Worm (Caenorhabditis elegans): ENCODE measurements around the gene daf-15.

The daf-15 gene

ce11 chrIV:9341591-9341990, 44.4 kb upstream of the daf-15 start, which contains the start of gene vps-26:
Gene vps-26, minus strand, starts transcription at chrIV:9341790.
- TF ChIP-seq ZK546.5 (tag; optimal IDR thresholded peaks at IDR 0.05) (no peak), lsy-2 (tag; optimal IDR thresholded peaks at IDR 0.05) (peak in 1 of 2 experiments; percentile 49), nhr-129 (tag; optimal IDR thresholded peaks at IDR 0.05) (peak; percentile 40), nhr-11 (tag; optimal IDR thresholded peaks at IDR 0.05) (no peak), mdl-1 (tag; optimal IDR thresholded peaks at IDR 0.05) (no peak), C34F6.9 (tag; optimal IDR thresholded peaks at IDR 0.05) (peak; percentile 48), unc-55 (GFP tag; optimal IDR thresholded peaks at IDR 0.05) (peak; percentile 26), lin-39 (tag; optimal IDR thresholded peaks at IDR 0.05) (no peak), sem-4 (tag; optimal IDR thresholded peaks at IDR 0.05) (no peak), fos-1 (tag; optimal IDR thresholded peaks at IDR 0.05) (peak; percentile 47), ceh-82 (tag; optimal IDR thresholded peaks at IDR 0.05) (no peak), ztf-4 (tag; optimal IDR thresholded peaks at IDR 0.05) (no peak), skn-1 (tag; optimal IDR thresholded peaks at IDR 0.05) (no peak), ztf-11 (tag; optimal IDR thresholded peaks at IDR 0.05) (no peak), elt-3 (tag; optimal IDR thresholded peaks at IDR 0.05) (no peak)

- no peak for TF ChIP-seq gmeb-1 (tag; optimal IDR thresholded peaks at IDR 0.05)
- TF ChIP-seq C34F6.9 (tag; optimal IDR thresholded peaks at IDR 0.05) = peak; percentile 44
- peak; percentile 20 for TF ChIP-seq fos-1 (tag; optimal IDR thresholded peaks at IDR 0.05)
These were observed 42.9 kb upstream of the daf-15 start, which contains the start of gene pigc-1 for ce11 chrIV:9343102-9343599. Gene pigc-1, minus strand, starts transcription at chrIV:9343152.

ce11 chrIV:9353728-9354127, 32.3 kb upstream of the daf-15 start:
- TF ChIP-seq ztf-11 (tag; optimal IDR thresholded peaks at IDR 0.05) (no peak), fos-1 (tag; optimal IDR thresholded peaks at IDR 0.05) (no peak), lin-11 (tag; optimal IDR thresholded peaks at IDR 0.05) (no peak), nhr-12 (tag; optimal IDR thresholded peaks at IDR 0.05) (no peak), lsy-2 (tag; optimal IDR thresholded peaks at IDR 0.05) (no peak)

- TF ChIP-seq sma-3 (GFP tag; optimal IDR thresholded peaks at IDR 0.05) (no peak), lsy-2 (tag; optimal IDR thresholded peaks at IDR 0.05) (peak in 1 of 2 experiments; percentile 34)
These were observed 19.6 kb upstream of the daf-15 start, which contains the start of gene pezo-1 for ce11 chrIV:9366411-9366810. Gene pezo-1, minus strand, starts transcription at chrIV:9366511.

- TF ChIP-seq egl-27 (tag; optimal IDR thresholded peaks at IDR 0.05) (peak; percentile 12), nhr-10 (tag; optimal IDR thresholded peaks at IDR 0.05) (no peak), nhr-23 (tag; optimal IDR thresholded peaks at IDR 0.05) (no peak), sem-4 (tag; optimal IDR thresholded peaks at IDR 0.05) (no peak), unc-55 (GFP tag; optimal IDR thresholded peaks at IDR 0.05) (peak; percentile 15), sma-9 (GFP tag; optimal IDR thresholded peaks at IDR 0.05) (peak; percentile 43), sma-9 (tag; optimal IDR thresholded peaks at IDR 0.05) (no peak), ceh-16 (tag; optimal IDR thresholded peaks at IDR 0.05) (no peak), skn-1 (tag; optimal IDR thresholded peaks at IDR 0.05) (no peak), mdl-1 (tag; optimal IDR thresholded peaks at IDR 0.05) (no peak), alr-1 (tag; optimal IDR thresholded peaks at IDR 0.05) (no peak), lin-39 (tag; optimal IDR thresholded peaks at IDR 0.05) (no peak), nhr-129 (tag; optimal IDR thresholded peaks at IDR 0.05) (peak; percentile 60), ama-1 (optimal IDR thresholded peaks at IDR 0.05) (no peak), gmeb-1 (tag; optimal IDR thresholded peaks at IDR 0.05) (no peak), lin-11 (tag; optimal IDR thresholded peaks at IDR 0.05) (no peak), unc-39 (tag; optimal IDR thresholded peaks at IDR 0.05) (no peak), nhr-6 (tag; optimal IDR thresholded peaks at IDR 0.05) (no peak), nhr-77 (tag; optimal IDR thresholded peaks at IDR 0.05) (no peak), elt-1 (tag; optimal IDR thresholded peaks at IDR 0.05) (no peak), C34F6.9 (tag; optimal IDR thresholded peaks at IDR 0.05) (peak; percentile 1), lin-13 (GFP tag; optimal IDR thresholded peaks at IDR 0.05) (no peak), blmp-1 (tag; optimal IDR thresholded peaks at IDR 0.05; ENCODE audit: insufficient read depth) (no peak), ztf-11 (tag; optimal IDR thresholded peaks at IDR 0.05) (no peak), F13H6.1 (tag; optimal IDR thresholded peaks at IDR 0.05) (peak; percentile 17), nhr-21 (tag; optimal IDR thresholded peaks at IDR 0.05) (no peak), dmd-4 (tag; optimal IDR thresholded peaks at IDR 0.05) (no peak)
These were observed 18.0 kb upstream of the daf-15 start for ce11 chrIV:9367852-9368627.

All from whole organism, L2 larva.